Fruit fly (Drosophila melanogaster) whole organism, wandering third instar larva: ENCODE data around the gene alpha-PheRS.

Experiments
- CG9705 ChIP-seq: fragments of 200-800 bp; sonication (Bioruptor generic); optimal IDR thresholded peaks from 2 replicates; lab custom pipeline; 2018; ENCODE audit warnings: missing biosample characterization, mild to moderate bottlenecking, missing genetic modification characterization
- CrebA ChIP-seq: fragments of 200-800 bp; sonication (Bioruptor generic); optimal IDR thresholded peaks from 2 replicates; lab custom pipeline; 2016; ENCODE audit warnings: missing biosample characterization, mild to moderate bottlenecking, missing genetic modification characterization, borderline replicate concordance
- Dfd ChIP-seq: fragments of >200 bp; optimal IDR thresholded peaks from 2 replicates; lab custom pipeline; 2017; ENCODE audit warnings: missing biosample characterization, missing genetic modification characterization
- Dif ChIP-seq: fragments of 200-275, 200-300 bp; sonication (Bioruptor generic); optimal IDR thresholded peaks from 2 replicates; lab custom pipeline; 2018; ENCODE audit warnings: missing biosample characterization, missing genetic modification characterization; ENCODE audit not compliant: partially characterized antibody
- HLH106 ChIP-seq: fragments of 200-800 bp; optimal IDR thresholded peaks from 3 replicates; lab custom pipeline; 2019; ENCODE audit warnings: missing biosample characterization, mild to moderate bottlenecking, missing genetic modification characterization, moderate library complexity
- Hnf4 ChIP-seq: fragments of 200-800 bp; sonication (Bioruptor generic); optimal IDR thresholded peaks from 2 replicates; lab custom pipeline; 2016; ENCODE audit warnings: missing biosample characterization, mild to moderate bottlenecking, missing genetic modification characterization
- Hr83 ChIP-seq: fragments of 200-300 bp; sonication (Bioruptor generic); optimal IDR thresholded peaks from 2 replicates; lab custom pipeline; 2016; ENCODE audit warnings: missing biosample characterization, mild to moderate bottlenecking, missing genetic modification characterization, moderate library complexity; ENCODE audit not compliant: poor library complexity, severe bottlenecking
- Jra ChIP-seq: sonication (Bioruptor generic); optimal IDR thresholded peaks from 2 replicates; lab custom pipeline; 2016; ENCODE audit warnings: missing biosample characterization, missing genetic modification characterization
- Mio ChIP-seq: sonication (Bioruptor generic); optimal IDR thresholded peaks from 2 replicates; lab custom pipeline; 2016; ENCODE audit warnings: missing biosample characterization, missing genetic modification characterization
- Myc ChIP-seq: fragments of >200 bp; optimal IDR thresholded peaks from 2 replicates; lab custom pipeline; 2017
- N ChIP-seq: fragments of >200 bp; optimal IDR thresholded peaks from 2 replicates; lab custom pipeline; 2018; ENCODE audit warnings: missing biosample characterization, missing external identifiers, missing genetic modification characterization
- OdsH ChIP-seq: fragments of 200-800 bp; sonication (Bioruptor generic); optimal IDR thresholded peaks from 2 replicates; lab custom pipeline; 2016; ENCODE audit warnings: missing biosample characterization, mild to moderate bottlenecking, missing genetic modification characterization
- Rel ChIP-seq, 2 experiments: fragments of 200-800 bp; sonication (Bioruptor generic) in 1 of 2; optimal IDR thresholded peaks; 2 replicates in 1 of 2; 3 replicates in 1 of 2; lab custom pipeline; 2016 to 2019; ENCODE audit warnings: mild to moderate bottlenecking in 2 of 2, missing biosample characterization in 2 of 2, missing genetic modification characterization in 2 of 2, moderate library complexity in 1 of 2
- Sp1 ChIP-seq: fragments of 200-800 bp; sonication (Bioruptor generic); optimal IDR thresholded peaks from 3 replicates; lab custom pipeline; 2019; ENCODE audit warnings: missing biosample characterization, mild to moderate bottlenecking, missing genetic modification characterization, moderate library complexity
- Vsx2 ChIP-seq: fragments of 200-300, 225-300 bp; sonication (Bioruptor generic); optimal IDR thresholded peaks from 2 replicates; lab custom pipeline; 2018; ENCODE audit warnings: missing biosample characterization, missing genetic modification characterization; ENCODE audit not compliant: partially characterized antibody
- br ChIP-seq: fragments of 200-800 bp; sonication (Bioruptor generic); optimal IDR thresholded peaks from 2 replicates; lab custom pipeline; 2016; ENCODE audit warnings: missing biosample characterization, missing genetic modification characterization
- brk ChIP-seq: fragments of 200-800 bp; sonication (Bioruptor generic); optimal IDR thresholded peaks from 2 replicates; lab custom pipeline; 2016; ENCODE audit warnings: missing biosample characterization, mild to moderate bottlenecking, missing genetic modification characterization
- dl ChIP-seq, 2 experiments: fragments of 175-275, 200-275 bp in 1 of 2; fragments of 200-275 bp in 1 of 2; sonication (Bioruptor generic); optimal IDR thresholded peaks; lab custom pipeline; 2018; ENCODE audit warnings: mild to moderate bottlenecking in 2 of 2, missing biosample characterization in 2 of 2, missing genetic modification characterization in 2 of 2, moderate library complexity in 2 of 2; ENCODE audit not compliant: partially characterized antibody in 2 of 2, insufficient read depth in 1 of 2
- dsf ChIP-seq: sonication (Bioruptor generic); optimal IDR thresholded peaks from 2 replicates; lab custom pipeline; 2016; ENCODE audit warnings: missing biosample characterization, missing genetic modification characterization, borderline replicate concordance
- ey ChIP-seq: fragments of 200-800 bp; sonication (Bioruptor generic); optimal IDR thresholded peaks from 2 replicates; lab custom pipeline; 2016; ENCODE audit warnings: missing biosample characterization, missing genetic modification characterization
- foxo ChIP-seq, 2 experiments: fragments of 200-800 bp; sonication (Bioruptor generic); optimal IDR thresholded peaks; 2 replicates in 1 of 2; 3 replicates in 1 of 2; lab custom pipeline; 2016 to 2017; ENCODE audit warnings: missing biosample characterization in 2 of 2, missing genetic modification characterization in 2 of 2
- fru ChIP-seq: fragments of 200-800 bp; sonication (Bioruptor generic); optimal IDR thresholded peaks from 3 replicates; lab custom pipeline; 2016; ENCODE audit warnings: missing biosample characterization, mild to moderate bottlenecking, missing genetic modification characterization
- h ChIP-seq: fragments of 200-800 bp; sonication (Bioruptor generic); optimal IDR thresholded peaks from 3 replicates; lab custom pipeline; 2016; ENCODE audit warnings: missing biosample characterization, mild to moderate bottlenecking, missing genetic modification characterization
- jim ChIP-seq: fragments of 175-275, 200-325 bp; sonication (Bioruptor generic); optimal IDR thresholded peaks from 2 replicates; lab custom pipeline; 2016; ENCODE audit warnings: missing biosample characterization, mild to moderate bottlenecking, missing genetic modification characterization
- lola ChIP-seq: fragments of >200 bp; optimal IDR thresholded peaks from 2 replicates; lab custom pipeline; 2017; ENCODE audit warnings: missing biosample characterization, missing genetic modification characterization
- psq ChIP-seq: fragments of 200-800 bp; sonication (Bioruptor generic); optimal IDR thresholded peaks from 3 replicates; lab custom pipeline; 2017; ENCODE audit warnings: missing biosample characterization, mild to moderate bottlenecking, missing genetic modification characterization, moderate library complexity
- rgr ChIP-seq: fragments of 200-800 bp; sonication (Bioruptor generic); optimal IDR thresholded peaks from 3 replicates; lab custom pipeline; 2016; ENCODE audit warnings: missing biosample characterization, mild to moderate bottlenecking, missing genetic modification characterization
- sage ChIP-seq: fragments of 200-800 bp; sonication (Bioruptor generic); optimal IDR thresholded peaks from 2 replicates; lab custom pipeline; 2016; ENCODE audit warnings: missing biosample characterization, mild to moderate bottlenecking, missing genetic modification characterization
- sv ChIP-seq: fragments of 200-800 bp; sonication (Bioruptor generic); optimal IDR thresholded peaks from 3 replicates; lab custom pipeline; 2016; ENCODE audit warnings: missing biosample characterization, missing genetic modification characterization
- woc ChIP-seq: sonication (Bioruptor generic); optimal IDR thresholded peaks from 2 replicates; lab custom pipeline; 2016; ENCODE audit warnings: missing biosample characterization, mild to moderate bottlenecking, missing genetic modification characterization

alpha-PheRS gene

dm6 chrX:8122834-8123233 lies 22.6 kb downstream of the alpha-PheRS start:
- TF ChIP-seq Mio (GFP tag; lab: Kevin White, UChicago) (no peak), foxo (GFP tag; optimal IDR thresholded peaks at IDR 0.05; lab: Kevin White, UChicago) (no peak), Hr83 (GFP tag; lab: Kevin White, UChicago) (no peak), rgr (GFP tag; lab: Kevin White, UChicago) (no peak), sv (GFP tag; lab: Kevin White, UChicago) (no peak), Dfd (GFP tag; lab: Kevin White, UChicago) (no peak), HLH106 (tag; lab: Kevin White, UChicago) (no peak), h (GFP tag; lab: Kevin White, UChicago) (no peak), Rel (GFP tag; optimal IDR thresholded peaks at IDR 0.05; lab: Kevin White, UChicago) (no peak), Rel (tag; optimal IDR thresholded peaks at IDR 0.05; lab: Kevin White, UChicago) (no peak), Vsx2 (GFP tag; lab: Kevin White, UChicago) (no peak), brk (no peak), dl (GFP tag; optimal IDR thresholded peaks at IDR 0.05; lab: Kevin White, UChicago; ENCODE audit: insufficient read depth in 1 of 2, partially characterized antibody in 2 of 2) (no peak), psq (GFP tag; lab: Kevin White, UChicago) (no peak), ey (GFP tag; lab: Kevin White, UChicago) (no peak), jim (no peak), woc (no peak)
- TF ChIP-seq, all 38 proteins: peak for 0

- no peak for TF ChIP-seq dsf
- TF ChIP-seq Rel (GFP tag; optimal IDR thresholded peaks at IDR 0.05; lab: Kevin White, UChicago), result no peak
- no peak for TF ChIP-seq Rel (tag; optimal IDR thresholded peaks at IDR 0.05; lab: Kevin White, UChicago)
Measured at dm6 chrX:8120939-8121338, 24.5 kb downstream of the alpha-PheRS start, which contains the start of gene CG2260. Gene CG2260, minus strand, starts transcription at chrX:8121147.

dm6 chrX:8116813-8117212 lies 28.6 kb downstream of the alpha-PheRS start, which contains the start of gene CG1575:
Gene CG1575, plus strand, starts transcription at chrX:8117012.
- TF ChIP-seq psq (GFP tag; lab: Kevin White, UChicago), result no peak
- TF ChIP-seq HLH106 (tag; lab: Kevin White, UChicago), result no peak
- no peak for TF ChIP-seq Dif (GFP tag; lab: Kevin White, UChicago)
- no peak for TF ChIP-seq br
- TF ChIP-seq N (GFP tag; lab: Kevin White, UChicago), result no peak
- TF ChIP-seq lola (GFP tag; lab: Kevin White, UChicago), result no peak
- no peak for TF ChIP-seq CG9705 (GFP tag; lab: Kevin White, UChicago)
- TF ChIP-seq Sp1 (GFP tag; lab: Kevin White, UChicago), result no peak

dm6 chrX:8115717-8116311 lies 29.6 kb downstream of the alpha-PheRS start, which contains the start of gene Gclc:
Gene Gclc, minus strand, starts transcription at chrX:8116147.
- TF ChIP-seq rgr (GFP tag; lab: Kevin White, UChicago) (peak; percentile 11), Rel (GFP tag; optimal IDR thresholded peaks at IDR 0.05; lab: Kevin White, UChicago) (no peak), Rel (tag; optimal IDR thresholded peaks at IDR 0.05; lab: Kevin White, UChicago) (peak; percentile 83), Dif (GFP tag; lab: Kevin White, UChicago) (no peak), CG9705 (GFP tag; lab: Kevin White, UChicago) (no peak), ey (GFP tag; lab: Kevin White, UChicago) (peak; percentile 3), Sp1 (GFP tag; lab: Kevin White, UChicago) (no peak), Vsx2 (GFP tag; lab: Kevin White, UChicago) (no peak), Myc (lab: Kevin White, UChicago) (peak; percentile 48), sage (GFP tag; lab: Kevin White, UChicago) (no peak)
- TF ChIP-seq, all 38 proteins: peak for 4

dm6 chrX:8115343-8115676 lies 30.1 kb downstream of the alpha-PheRS start:
- TF ChIP-seq Hnf4 (GFP tag; lab: Kevin White, UChicago), result no peak
- TF ChIP-seq brk, result no peak
- TF ChIP-seq Jra (GFP tag; lab: Kevin White, UChicago), result no peak
- no peak for TF ChIP-seq CrebA
- TF ChIP-seq fru (GFP tag; lab: Kevin White, UChicago), result no peak
- TF ChIP-seq dsf, result no peak
- TF ChIP-seq OdsH (GFP tag; lab: Kevin White, UChicago), result no peak
- no peak for TF ChIP-seq psq (GFP tag; lab: Kevin White, UChicago)
- TF ChIP-seq sv (GFP tag; lab: Kevin White, UChicago), result no peak
